Fruit fly (Drosophila melanogaster) whole organism, larva: ENCODE measurements around the gene Grip.
"Not testable (repeated sequence)": the region's sequence is repeated elsewhere in the genome, so short reads cannot be mapped to it uniquely, and the experiment has no call there.

Source experiments
- noc ChIP-seq: fragments of 200-800 bp; sonication (Bioruptor generic); optimal IDR thresholded peaks from 3 replicates; lab custom pipeline; 2019; ENCODE audit warnings: missing biosample characterization, mild to moderate bottlenecking, missing genetic modification characterization, moderate library complexity

Gene Grip

DNA sequence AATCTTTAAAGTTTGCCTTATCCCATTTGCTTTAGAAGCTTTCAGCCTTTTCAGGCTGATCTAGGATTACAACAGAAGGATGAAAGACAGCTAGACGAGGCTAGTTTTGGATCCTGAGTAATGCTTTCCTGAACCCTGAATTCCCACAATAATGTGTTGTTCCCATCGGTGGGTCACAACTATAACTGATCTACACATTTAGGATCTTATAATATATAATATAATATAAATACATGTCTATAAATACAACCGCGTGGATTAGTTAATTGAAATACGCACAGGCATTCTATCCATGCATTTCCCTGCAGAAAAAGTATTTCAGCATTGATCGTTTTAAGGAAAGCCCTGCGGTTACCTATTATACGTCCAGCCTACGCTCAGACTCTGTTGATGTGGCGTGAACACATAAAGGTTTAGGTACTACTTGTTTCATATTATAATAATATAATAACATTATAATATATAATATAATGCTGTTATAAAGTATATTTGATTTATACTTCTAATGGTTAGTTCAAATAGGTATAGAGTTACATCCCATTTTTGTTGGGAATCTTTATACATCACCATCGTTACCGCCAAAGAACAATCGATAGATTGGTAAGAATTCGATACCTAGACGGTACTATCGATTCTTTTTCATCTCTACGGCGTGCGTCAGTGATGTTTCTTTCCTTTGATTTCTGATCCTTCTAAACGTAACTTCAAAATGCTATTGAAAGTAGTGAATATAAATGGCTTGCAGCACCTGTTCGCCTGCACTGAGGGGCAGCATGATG lies 20.8 kb upstream of the Grip start, which contains the start of gene CG32756:
Gene CG32756, plus strand, starts transcription at position 631 of the 779 bp plus-strand sequence.
- not testable (repeated sequence) for TF ChIP-seq noc (tag; lab: Kevin White, UChicago)

DNA sequence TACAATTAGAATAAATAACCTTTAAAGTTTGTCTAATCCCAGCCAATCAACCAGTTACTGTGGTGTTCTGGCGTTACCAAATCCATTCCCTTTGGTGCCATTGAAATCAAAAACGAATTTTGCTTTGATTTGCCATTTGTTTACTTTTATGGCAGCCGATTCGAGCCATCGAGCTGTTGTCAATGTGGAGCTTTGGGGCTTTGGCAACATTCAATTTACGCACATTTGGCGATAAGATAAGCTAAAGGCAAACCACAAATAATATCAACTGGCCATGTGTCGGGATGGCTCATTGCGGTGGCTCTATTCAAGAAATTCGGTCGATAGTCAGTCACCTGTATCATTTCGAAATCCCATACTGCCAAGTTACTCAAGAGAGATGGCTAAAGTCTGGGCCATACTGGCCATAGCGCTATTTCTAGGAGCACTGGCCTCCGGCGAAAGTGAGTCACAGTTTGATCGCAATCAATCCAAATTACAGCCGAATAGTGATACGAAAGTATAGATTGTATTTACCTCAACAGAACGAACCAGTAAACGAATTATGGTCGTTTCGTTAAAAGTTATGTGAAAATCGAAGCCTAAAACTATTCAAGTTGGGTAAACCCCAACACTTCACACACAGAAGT lies 18.1 kb upstream of the Grip start, which contains the start of gene CG6041:
Gene CG6041, plus strand, starts transcription at position 291 of the 629 bp plus-strand sequence.
- TF ChIP-seq noc (tag; lab: Kevin White, UChicago): peak; percentile 30

DNA sequence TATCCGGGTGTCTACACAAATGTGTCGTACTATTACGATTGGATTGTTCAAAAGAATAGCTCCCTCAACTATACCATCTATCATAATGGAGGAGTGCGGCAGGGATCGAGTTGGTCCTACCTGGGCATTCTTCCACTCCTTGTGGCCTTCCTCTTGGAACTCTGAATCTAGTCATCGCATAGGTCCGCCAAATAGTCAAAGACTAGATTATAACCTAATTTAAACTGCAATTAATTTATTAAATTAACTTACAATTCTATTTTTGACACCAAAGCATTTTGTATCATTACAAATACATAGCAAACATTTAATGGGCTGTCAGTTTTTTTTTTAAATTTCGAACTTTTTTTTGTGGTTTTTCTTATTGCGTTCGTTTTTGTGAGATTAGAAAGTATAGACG lies 16.1 kb upstream of the Grip start, which contains the start of gene CG32755:
Gene CG32755, plus strand, starts transcription at position 301 of the 400 bp plus-strand sequence.
- no peak for TF ChIP-seq noc (tag; lab: Kevin White, UChicago)

DNA sequence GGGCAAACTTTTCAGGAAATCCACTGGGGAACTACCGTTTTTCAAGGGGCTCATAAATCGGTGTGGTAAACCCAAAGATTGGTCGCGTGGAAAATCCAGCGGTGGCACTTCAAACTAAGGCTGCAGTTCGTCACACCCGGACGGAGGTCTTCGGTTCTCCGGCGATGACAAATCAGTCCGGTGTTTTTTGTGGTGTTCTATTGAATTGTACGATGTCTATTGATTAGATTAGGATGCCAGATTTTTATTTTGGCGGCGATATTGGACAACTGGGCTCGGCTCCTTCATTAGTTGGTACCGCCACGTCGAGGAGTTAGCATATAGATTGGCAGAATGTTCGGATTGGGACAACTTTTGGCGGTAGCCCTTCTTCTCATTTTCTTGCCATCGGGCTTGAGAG lies 13.8 kb upstream of the Grip start, which contains the start of gene CG6048:
Gene CG6048, plus strand, starts transcription at position 301 of the 400 bp plus-strand sequence.
- TF ChIP-seq noc (tag; lab: Kevin White, UChicago): no peak

DNA sequence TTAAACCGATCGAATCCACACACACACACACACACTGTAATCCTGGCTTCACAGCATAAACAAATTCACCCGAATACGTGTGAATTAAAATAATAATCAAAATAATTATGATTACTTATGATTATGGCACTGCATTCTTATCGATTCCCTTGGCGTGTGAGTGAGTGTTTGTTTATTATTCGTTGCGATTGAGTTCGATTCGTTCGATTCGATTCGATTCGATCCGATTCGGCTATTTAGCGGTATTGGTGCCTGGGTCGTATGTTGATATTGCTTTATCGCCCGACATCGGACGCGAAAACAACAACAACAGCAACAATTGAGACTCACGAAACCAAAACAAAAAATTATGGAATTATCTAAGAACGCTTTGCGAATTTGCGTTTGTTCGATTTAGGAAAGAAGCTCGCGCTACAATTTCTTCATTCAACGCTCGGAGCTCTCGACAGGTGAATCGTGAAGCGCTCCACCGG lies 10.8 kb upstream of the Grip start, which contains the start of gene CG6067:
Gene CG6067, plus strand, starts transcription at position 423 of the 473 bp plus-strand sequence.
- no peak for TF ChIP-seq noc (tag; lab: Kevin White, UChicago)

DNA sequence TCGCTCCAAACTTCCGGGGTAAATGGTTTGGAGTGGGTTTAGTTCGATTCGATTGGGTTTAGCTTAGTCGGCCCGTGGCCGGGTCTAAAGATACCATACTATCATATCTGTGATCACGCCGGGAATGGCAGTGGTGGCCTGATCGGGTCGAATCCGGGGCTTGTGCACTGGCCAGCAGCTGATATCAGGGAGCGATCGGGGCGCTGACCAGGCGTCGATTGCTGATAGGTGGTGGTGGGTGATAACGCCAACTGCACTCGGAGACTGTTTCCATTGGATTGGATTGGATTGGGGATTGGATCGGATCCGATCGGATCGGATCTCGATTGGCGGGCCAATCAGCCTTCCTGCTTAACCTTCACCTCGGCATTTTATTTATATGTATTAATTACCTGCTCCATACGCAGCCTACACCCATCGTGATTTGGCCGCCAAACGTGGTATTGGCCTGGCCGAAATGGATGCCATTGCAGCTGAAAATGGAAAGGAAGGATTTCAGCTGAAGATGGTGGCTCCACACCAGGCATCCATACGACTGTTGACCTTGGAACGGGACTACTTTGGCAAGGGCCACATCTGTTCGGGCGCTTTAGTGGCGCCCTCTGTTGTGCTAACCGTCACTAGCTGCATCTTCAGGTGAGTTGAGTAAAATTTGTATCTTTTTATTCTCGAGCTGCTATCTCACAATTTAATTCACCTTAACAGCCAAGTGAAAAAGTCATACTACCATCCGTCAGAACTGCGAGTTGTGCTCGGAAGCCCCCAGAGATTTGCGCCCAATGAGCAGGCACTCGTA lies 9.2 kb upstream of the Grip start:
- no peak for TF ChIP-seq noc (tag; lab: Kevin White, UChicago)

DNA sequence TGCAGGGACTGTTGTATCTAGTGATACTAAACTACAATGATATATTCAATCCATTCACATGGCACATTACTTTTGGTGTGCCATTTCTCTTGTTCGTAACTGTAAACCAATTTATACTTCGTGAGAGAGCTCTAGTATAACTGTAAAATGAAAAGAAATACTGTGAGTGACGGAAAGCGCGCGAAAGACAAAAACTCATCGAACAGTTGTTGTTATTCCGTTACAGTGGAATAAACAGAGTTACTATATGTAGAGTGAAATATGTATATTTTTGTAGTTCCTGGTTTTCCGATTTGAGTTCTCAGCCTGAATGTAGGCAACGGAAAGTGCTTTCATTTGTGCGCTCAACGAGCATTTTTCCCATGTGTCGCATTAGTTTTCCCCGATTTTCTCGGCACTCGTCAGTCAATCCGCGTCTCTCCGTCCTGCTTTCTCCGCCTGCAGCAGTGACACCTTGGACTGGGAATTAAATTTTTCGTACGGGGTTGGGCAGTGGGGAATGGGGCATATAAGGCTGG lies 1.9 kb upstream of the Grip start:
- TF ChIP-seq noc (tag; lab: Kevin White, UChicago): no peak

DNA sequence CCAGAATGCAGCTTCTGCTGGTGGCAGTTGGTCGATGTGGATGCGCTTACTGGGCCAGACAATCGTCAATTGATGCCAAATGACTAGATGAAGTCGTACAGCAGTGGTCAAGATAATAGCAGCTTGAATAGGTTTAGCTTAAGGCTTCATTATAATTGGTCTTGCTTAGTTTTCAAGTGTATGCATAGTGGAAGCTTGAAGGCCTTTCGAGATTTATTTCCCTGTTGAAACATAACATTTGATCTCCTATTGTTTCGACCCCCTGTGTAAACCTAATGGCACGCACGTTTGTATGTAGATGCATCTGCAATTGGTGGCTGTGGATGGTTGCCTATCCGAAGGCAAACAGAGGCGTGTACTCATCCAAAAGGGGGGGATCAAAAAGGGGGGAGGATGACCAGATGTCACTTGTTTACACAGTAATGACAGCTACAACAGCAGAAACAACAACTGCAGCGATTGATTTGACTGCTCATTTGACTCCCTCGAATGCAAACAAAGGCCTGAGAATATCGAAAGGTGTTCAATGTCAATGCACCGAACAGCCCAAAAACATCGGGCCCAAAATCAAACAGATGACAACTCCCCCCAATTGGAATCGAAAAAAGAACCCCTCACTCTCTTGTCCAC lies 2.1 kb downstream of the Grip start:
- no peak for TF ChIP-seq noc (tag; lab: Kevin White, UChicago)

DNA sequence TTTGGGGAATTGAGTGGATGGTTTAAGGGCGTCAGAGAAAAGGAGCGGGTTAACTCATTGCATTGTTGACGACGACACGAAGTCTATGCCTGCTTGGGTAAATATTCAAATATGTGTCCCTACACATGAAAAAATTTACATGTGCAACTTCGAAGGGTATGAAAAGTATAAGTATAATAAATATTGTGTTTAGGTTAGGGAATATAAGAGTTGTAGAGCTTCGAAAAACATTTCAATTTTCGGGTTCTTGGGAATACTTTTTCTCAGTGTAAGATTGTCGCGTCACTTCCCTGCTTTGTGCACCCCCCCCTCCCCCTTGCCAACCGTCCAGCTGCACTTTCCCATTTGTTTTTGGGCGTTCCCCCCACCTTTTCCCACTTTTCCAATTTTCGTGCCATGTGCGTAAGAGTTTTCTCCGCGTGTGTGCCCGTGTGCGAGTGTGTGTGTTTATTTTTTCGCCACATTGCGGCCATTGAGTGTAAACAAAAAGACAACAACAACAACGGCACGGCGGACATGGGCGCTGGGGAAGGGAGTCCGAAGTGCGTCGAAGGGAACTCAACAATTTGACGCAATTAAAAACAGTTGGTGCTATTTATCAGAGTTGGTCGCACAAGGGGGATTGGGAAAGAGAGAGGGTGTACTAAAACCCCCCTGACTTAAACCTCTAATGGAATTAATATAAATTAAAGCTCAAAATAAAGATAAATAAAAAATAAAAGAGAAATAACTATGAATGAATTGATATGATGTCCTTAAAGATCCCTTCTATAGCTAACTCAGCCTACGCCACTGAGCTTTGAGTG lies 4.0 kb downstream of the Grip start:
- TF ChIP-seq noc (tag; lab: Kevin White, UChicago): no peak

DNA sequence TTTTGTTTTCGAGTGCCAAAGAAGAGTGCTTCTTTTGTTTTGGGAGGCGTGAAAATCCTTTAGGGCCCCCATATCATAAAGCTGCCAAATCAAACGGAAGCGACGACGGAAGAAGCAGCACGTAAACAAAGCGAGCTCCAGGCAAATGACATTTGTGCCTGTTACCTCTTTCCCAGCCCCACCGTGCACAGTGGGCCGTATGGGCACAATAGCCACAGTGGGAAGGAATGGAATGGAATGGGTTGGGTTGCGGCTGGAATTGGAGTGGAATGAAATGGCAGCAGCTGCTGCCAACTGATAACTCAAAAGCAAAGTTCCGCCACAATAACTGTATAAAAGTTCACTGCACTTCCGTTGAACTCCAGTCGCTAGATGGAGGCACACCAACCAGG lies 4.6 kb downstream of the Grip start:
- no peak for TF ChIP-seq noc (tag; lab: Kevin White, UChicago)

DNA sequence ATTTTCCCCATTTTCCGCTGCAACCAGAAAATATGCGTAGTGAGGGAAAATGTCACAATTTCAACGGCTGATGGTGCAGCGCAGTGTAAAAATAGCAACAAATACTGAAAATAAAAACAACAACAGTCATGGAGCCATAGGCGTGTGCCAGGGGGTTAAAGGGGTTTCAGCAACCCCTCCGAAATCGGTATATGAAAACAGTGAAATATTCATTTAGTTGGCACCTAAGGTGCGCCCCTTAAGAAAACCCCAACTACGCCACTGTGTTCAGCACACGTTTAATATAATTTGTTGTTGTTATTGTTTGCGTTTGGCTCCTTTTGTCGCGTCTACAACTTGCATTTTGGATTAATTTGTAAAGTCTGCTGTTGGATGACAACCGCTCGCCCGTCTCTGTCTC lies 6.0 kb downstream of the Grip start:
- TF ChIP-seq noc (tag; lab: Kevin White, UChicago): no peak

DNA sequence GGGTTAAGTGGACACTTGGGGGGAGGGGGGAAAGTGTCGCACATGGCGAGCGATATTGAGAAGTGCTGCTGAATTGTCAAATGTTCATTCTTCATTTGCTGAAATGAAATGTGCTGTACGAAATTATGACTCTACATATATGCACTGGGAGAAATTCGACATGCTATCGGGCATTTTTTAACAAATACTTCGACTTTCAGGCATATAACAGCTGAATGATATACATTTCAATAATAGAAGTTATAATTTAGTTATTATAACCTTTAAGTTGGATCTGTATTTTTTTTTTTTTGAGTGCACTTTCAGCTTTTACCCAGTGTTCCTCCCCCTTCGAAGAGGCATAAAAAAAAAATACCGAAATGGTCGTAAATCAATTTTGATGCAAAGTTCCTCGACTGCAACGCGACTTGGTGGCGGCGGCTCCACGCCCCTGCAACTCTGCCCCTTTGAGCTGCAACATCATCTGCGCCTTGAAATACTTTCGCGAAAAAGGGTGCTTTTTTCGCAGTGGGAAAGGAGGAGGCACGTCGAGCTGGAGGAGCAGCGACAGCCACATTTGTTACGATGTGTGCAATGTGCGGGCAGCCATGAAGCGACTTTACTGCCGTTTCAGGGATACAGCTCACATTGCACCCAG lies 7.4 kb downstream of the Grip start:
- TF ChIP-seq noc (tag; lab: Kevin White, UChicago): no peak

DNA sequence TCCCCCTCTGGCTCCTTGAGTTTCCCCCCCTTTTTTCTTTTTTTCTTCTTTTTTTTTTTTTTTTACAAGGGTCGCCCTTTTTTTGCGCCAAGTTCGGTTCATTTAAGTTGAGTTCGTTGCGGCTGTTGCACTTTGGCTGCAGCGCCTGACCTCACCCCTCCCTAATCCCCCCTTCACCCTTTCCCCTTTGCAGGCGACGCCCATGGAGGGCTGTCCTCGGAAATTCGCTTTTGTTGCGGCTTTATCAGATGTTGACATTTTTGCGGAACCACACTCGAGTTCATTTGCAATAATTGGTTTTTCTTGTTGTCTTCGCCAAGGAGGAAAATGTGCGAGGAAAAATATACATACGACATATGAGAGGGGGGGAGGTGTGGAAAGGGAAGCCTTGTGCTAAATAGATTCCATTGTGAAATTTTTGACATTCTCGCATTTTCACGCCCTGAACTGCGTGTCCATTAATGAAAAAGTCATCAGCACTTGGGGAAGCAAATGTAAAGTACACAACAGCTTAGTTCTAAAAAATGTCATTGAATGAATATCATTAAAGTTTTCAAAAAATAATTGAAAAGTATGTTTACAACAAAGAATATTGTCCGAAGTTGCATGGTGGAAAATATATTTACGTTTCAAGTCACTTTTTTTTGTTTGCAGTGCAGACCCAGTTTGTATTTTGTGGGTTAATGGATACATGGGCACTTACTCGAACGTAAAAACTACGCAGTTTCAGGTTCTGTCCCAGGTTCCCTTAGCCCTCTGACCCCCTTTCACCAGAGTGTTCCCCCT lies 8.5 kb downstream of the Grip start:
- TF ChIP-seq noc (tag; lab: Kevin White, UChicago): no peak
